Worm (Caenorhabditis elegans) whole organism, midembryonic: ENCODE data around the gene Y57G11C.20.

ENCODE experiments used
- T22C8.4 ChIP-seq: fragments of 200-800 bp; sonication (Bioruptor generic); IDR thresholded peaks from 2 replicates; pipeline ENCODE4 v1.3.6; 2022; ENCODE audit warnings: missing genetic modification characterization, missing compliant biosample characterization
- cog-1 ChIP-seq: sonication (generic microtip); optimal IDR thresholded peaks from 2 replicates; lab custom pipeline; 2016; ENCODE audit warnings: missing genetic modification characterization, missing compliant biosample characterization
- flt-1 ChIP-seq: fragments of 200-800 bp; sonication (Bioruptor generic); IDR thresholded peaks from 2 replicates; pipeline ENCODE4 v1.3.6; 2022; ENCODE audit warnings: missing genetic modification characterization, missing compliant biosample characterization
- klf-2 ChIP-seq: fragments of 200-800 bp; sonication (Bioruptor generic); conservative IDR thresholded peaks from 2 replicates; pipeline ENCODE4 v1.3.6; 2022; ENCODE audit warnings: missing genetic modification reagents, missing genetic modification characterization, missing compliant biosample characterization
- med-1 ChIP-seq: sonication (generic microtip); optimal IDR thresholded peaks from 2 replicates; lab custom pipeline; 2017; ENCODE audit warnings: missing genetic modification characterization, mild to moderate bottlenecking, missing compliant biosample characterization, antibody characterized with exemption, missing genetic modification reagents; ENCODE audit not compliant: insufficient read depth
- ref-1 ChIP-seq: fragments of 200-800 bp; sonication (Bioruptor generic); conservative IDR thresholded peaks from 2 replicates; pipeline ENCODE4 v1.3.6; 2022; ENCODE audit warnings: missing genetic modification reagents, missing genetic modification characterization, missing compliant biosample characterization
- tab-1 ChIP-seq: fragments of 200-800 bp; sonication (Bioruptor generic); IDR thresholded peaks from 2 replicates; pipeline ENCODE4 v1.3.6; 2022; ENCODE audit warnings: missing genetic modification characterization, missing compliant biosample characterization
- ztf-23 ChIP-seq: fragments of 200-800 bp; sonication (Bioruptor generic); IDR thresholded peaks from 2 replicates; pipeline ENCODE4 v1.3.6; 2022; ENCODE audit warnings: missing genetic modification reagents, missing genetic modification characterization, missing compliant biosample characterization
- ztf-29 ChIP-seq: fragments of 200-800 bp; sonication (Bioruptor generic); IDR thresholded peaks from 2 replicates; pipeline ENCODE4 v1.3.6; 2022; ENCODE audit warnings: missing genetic modification reagents, missing genetic modification characterization, missing compliant biosample characterization

Gene Y57G11C.20

DNA sequence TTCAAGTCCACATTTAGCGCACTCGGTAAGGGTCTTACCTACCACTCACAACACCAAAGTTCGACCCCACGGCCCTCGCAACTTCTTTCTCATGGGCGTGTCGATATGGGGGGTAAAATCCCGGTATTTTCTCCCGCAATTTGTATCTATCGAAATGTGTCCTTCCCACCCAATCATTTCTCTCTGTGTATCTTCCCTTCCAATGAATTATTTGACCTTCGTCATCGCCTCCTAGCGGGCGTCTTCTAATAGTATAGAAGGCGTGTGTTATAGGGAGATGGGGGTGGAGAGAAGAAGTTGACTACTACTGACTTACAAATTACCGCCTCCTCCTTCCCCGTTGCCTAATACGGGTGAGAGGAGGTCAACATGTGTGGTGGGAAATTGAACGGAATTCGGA is 33.5 kb downstream of the Y57G11C.20 start:
- TF ChIP-seq cog-1 (tag; lab: Kevin White, UChicago): no peak
- TF ChIP-seq ztf-23 (GFP tag; lab: Robert Waterston, UW): no peak
- no peak for TF ChIP-seq klf-2 (GFP tag; lab: Robert Waterston, UW)
- TF ChIP-seq ref-1 (GFP tag; lab: Robert Waterston, UW): no peak
- no peak for TF ChIP-seq flt-1 (GFP tag; lab: Robert Waterston, UW)
- TF ChIP-seq med-1: no peak
- no peak for TF ChIP-seq tab-1 (GFP tag; lab: Robert Waterston, UW)
- TF ChIP-seq T22C8.4 (GFP tag; lab: Robert Waterston, UW): no peak
- no peak for TF ChIP-seq ztf-29

ce11 chrIV:14877657-14878056 is 34.5 kb downstream of the Y57G11C.20 start:
- TF ChIP-seq tab-1 (GFP tag; lab: Robert Waterston, UW): no peak
- TF ChIP-seq cog-1 (tag; lab: Kevin White, UChicago): no peak

DNA sequence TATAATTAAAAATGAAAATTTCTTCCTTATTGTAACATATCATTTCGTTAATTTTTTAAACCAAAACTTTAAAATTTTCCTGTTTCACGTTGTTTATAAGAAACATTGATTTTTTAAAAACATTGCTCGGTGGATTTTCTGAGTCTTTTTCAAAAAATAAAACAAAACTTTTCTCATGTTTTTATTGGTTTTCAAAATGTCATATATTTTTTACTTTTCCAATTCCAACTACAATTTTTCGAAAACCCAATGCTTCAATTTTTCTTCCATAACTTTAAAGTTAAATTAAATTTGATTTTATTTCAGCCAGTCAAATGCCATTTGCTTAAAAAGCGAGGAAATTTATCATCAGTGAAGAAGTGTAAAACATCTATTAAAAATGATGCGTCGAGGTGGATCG is 36.0 kb downstream of the Y57G11C.20 start, which contains the start of gene eps-8:
TSS of gene eps-8 (plus strand) at position 301 of the 400 bp plus-strand sequence.
- no peak for TF ChIP-seq ztf-29
- no peak for TF ChIP-seq klf-2 (GFP tag; lab: Robert Waterston, UW)
- no peak for TF ChIP-seq ztf-23 (GFP tag; lab: Robert Waterston, UW)
- TF ChIP-seq flt-1 (GFP tag; lab: Robert Waterston, UW): no peak
- no peak for TF ChIP-seq cog-1 (tag; lab: Kevin White, UChicago)
- no peak for TF ChIP-seq tab-1 (GFP tag; lab: Robert Waterston, UW)
- no peak for TF ChIP-seq ref-1 (GFP tag; lab: Robert Waterston, UW)
- TF ChIP-seq T22C8.4 (GFP tag; lab: Robert Waterston, UW): no peak
- TF ChIP-seq med-1: no peak

ce11 chrIV:14883812-14884211 is 40.6 kb downstream of the Y57G11C.20 start:
- no peak for TF ChIP-seq med-1
- TF ChIP-seq flt-1 (GFP tag; lab: Robert Waterston, UW): no peak
- no peak for TF ChIP-seq ztf-29

DNA sequence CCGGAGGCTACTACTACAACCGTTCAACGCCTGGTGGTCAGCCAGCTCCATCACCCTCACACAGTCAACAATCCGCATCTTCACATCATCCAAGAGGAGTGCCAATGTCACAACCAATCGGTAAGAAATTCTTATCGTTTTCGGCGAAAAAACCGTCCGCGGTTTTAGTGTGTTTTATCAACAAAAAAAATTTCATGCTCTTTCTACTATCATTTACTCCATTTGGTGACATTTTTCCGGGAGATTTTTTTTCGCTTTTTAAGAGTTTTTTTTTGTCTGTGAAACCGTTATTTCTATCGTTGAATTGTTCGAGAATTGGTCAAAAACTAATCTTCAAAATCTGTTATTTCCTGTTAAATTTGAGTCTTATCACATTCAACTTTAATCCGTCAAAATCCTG is 42.4 kb downstream of the Y57G11C.20 start:
- TF ChIP-seq T22C8.4 (GFP tag; lab: Robert Waterston, UW): no peak
- no peak for TF ChIP-seq flt-1 (GFP tag; lab: Robert Waterston, UW)
- TF ChIP-seq ztf-23 (GFP tag; lab: Robert Waterston, UW): no peak
- TF ChIP-seq ztf-29: no peak
- no peak for TF ChIP-seq med-1
- TF ChIP-seq cog-1 (tag; lab: Kevin White, UChicago): no peak
- TF ChIP-seq tab-1 (GFP tag; lab: Robert Waterston, UW): no peak
- TF ChIP-seq ref-1 (GFP tag; lab: Robert Waterston, UW): no peak
- no peak for TF ChIP-seq klf-2 (GFP tag; lab: Robert Waterston, UW)

ce11 chrIV:14888889-14889664 is 45.9 kb downstream of the Y57G11C.20 start:
- TF ChIP-seq cog-1 (tag; lab: Kevin White, UChicago): no peak
- no peak for TF ChIP-seq klf-2 (GFP tag; lab: Robert Waterston, UW)
- no peak for TF ChIP-seq tab-1 (GFP tag; lab: Robert Waterston, UW)
- no peak for TF ChIP-seq ztf-29
- TF ChIP-seq flt-1 (GFP tag; lab: Robert Waterston, UW): no peak
- TF ChIP-seq ref-1 (GFP tag; lab: Robert Waterston, UW): no peak
- no peak for TF ChIP-seq T22C8.4 (GFP tag; lab: Robert Waterston, UW)
- TF ChIP-seq ztf-23 (GFP tag; lab: Robert Waterston, UW): no peak
- TF ChIP-seq med-1: no peak

ce11 chrIV:14890914-14891313 is 47.8 kb downstream of the Y57G11C.20 start:
- TF ChIP-seq ztf-29 (no peak), flt-1 (GFP tag; lab: Robert Waterston, UW) (no peak)

ce11 chrIV:14891996-14892395 is 48.8 kb downstream of the Y57G11C.20 start:
- TF ChIP-seq ztf-23 (GFP tag; lab: Robert Waterston, UW) (no peak), klf-2 (GFP tag; lab: Robert Waterston, UW) (no peak), ztf-29 (no peak)

DNA sequence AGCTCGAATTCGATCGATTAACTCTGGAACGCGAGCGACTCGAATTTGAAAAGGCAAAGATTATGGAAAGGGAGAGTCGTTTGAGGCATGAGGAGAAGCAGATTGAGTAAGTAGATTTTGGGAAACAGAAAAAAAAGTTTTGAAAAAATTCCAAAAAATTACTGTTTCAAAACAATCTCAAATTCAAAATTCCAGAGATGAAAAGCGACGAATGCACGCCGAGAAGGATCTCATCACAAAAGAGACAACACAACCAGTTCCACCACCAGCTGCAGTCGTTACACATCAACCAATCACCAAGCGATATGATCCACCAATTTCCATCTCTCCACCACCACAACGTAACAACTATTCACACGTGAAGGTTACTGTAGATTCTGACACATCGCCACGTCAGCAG is 51.2 kb downstream of the Y57G11C.20 start:
- no peak for TF ChIP-seq ref-1 (GFP tag; lab: Robert Waterston, UW)
- no peak for TF ChIP-seq ztf-23 (GFP tag; lab: Robert Waterston, UW)
- TF ChIP-seq med-1: no peak
- no peak for TF ChIP-seq klf-2 (GFP tag; lab: Robert Waterston, UW)
